Worm (Caenorhabditis elegans): ENCODE measurements around the gene ptrn-1.

The ptrn-1 gene

DNA sequence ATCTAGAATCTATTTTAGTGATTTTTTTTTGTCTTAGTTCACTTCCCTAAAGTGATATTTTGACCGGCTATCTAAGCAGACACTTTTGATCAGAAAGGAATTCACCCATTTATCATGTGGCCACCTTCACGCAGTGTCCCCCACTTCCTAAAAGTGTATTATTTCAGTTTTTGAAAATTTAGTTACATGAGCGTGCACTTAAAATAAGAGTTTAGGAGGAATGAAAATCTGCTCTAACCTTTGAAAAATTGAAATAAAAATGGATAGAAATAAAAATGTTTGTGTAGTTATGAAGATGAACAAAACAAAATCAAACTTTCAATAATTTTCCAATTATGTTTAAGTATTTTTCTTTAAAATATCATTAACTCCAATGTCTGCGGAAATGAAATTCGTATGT, 29.7 kb upstream of the ptrn-1 start:
- TF ChIP-seq Y22D7AL.16 (tag; optimal IDR thresholded peaks at IDR 0.05) (no peak), sox-4 (tag; optimal IDR thresholded peaks at IDR 0.05) (no peak), ceh-9 (tag; optimal IDR thresholded peaks at IDR 0.05) (no peak), ttx-3 (tag; optimal IDR thresholded peaks at IDR 0.05) (no peak), ceh-6 (GFP tag; optimal IDR thresholded peaks at IDR 0.05) (no peak), hlh-30 (tag; optimal IDR thresholded peaks at IDR 0.05; ENCODE audit: insufficient read depth) (no peak), ets-4 (tag; optimal IDR thresholded peaks at IDR 0.05) (no peak), T23F11.4 (GFP tag; optimal IDR thresholded peaks at IDR 0.05) (no peak), tbx-2 (tag; optimal IDR thresholded peaks at IDR 0.05) (no peak), pros-1 (tag; optimal IDR thresholded peaks at IDR 0.05) (no peak), nhr-11 (tag; optimal IDR thresholded peaks at IDR 0.05) (no peak), che-1 (tag; optimal IDR thresholded peaks at IDR 0.05) (no peak), ceh-19 (GFP tag; optimal IDR thresholded peaks at IDR 0.05) (no peak), hlh-15 (tag; optimal IDR thresholded peaks at IDR 0.05) (no peak), unc-55 (GFP tag; optimal IDR thresholded peaks at IDR 0.05) (no peak), unc-3 (GFP tag; conservative IDR thresholded peaks at IDR 0.05) (no peak), unc-3 (tag; optimal IDR thresholded peaks at IDR 0.05) (no peak), pax-1 (tag; optimal IDR thresholded peaks at IDR 0.05) (no peak), F13H6.1 (tag; optimal IDR thresholded peaks at IDR 0.05) (no peak), sox-2 (GFP tag; IDR thresholded peaks at IDR 0.05) (no peak), dmd-4 (tag; optimal IDR thresholded peaks at IDR 0.05; ENCODE audit: borderline replicate concordance) (no peak)

DNA sequence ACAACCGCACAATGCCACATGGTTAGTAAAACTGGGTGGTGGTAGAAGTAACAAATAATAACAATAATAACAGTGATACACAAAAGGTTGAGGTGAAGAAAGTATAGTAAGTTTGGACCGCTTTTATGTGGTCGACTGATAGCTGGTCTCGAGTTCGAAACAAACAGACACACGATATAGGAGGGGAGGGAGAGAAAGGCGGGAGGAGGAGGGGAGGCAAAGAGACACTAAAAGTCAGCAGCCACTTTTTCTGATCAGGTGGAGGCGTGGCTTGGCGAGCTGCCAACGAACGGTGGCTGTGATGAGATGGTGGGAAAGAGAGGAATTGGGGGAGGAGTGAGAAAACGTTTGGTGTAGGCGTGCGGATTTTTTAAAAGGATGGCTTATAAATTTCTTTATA, 28.3 kb upstream of the ptrn-1 start:
- TF ChIP-seq unc-42 (tag; optimal IDR thresholded peaks at IDR 0.05) (no peak), F13H6.1 (tag; optimal IDR thresholded peaks at IDR 0.05) (no peak), gmeb-2 (tag; optimal IDR thresholded peaks at IDR 0.05) (no peak), tbx-7 (tag; optimal IDR thresholded peaks at IDR 0.05) (no peak), fkh-10 (GFP tag; optimal IDR thresholded peaks at IDR 0.05) (no peak)

DNA sequence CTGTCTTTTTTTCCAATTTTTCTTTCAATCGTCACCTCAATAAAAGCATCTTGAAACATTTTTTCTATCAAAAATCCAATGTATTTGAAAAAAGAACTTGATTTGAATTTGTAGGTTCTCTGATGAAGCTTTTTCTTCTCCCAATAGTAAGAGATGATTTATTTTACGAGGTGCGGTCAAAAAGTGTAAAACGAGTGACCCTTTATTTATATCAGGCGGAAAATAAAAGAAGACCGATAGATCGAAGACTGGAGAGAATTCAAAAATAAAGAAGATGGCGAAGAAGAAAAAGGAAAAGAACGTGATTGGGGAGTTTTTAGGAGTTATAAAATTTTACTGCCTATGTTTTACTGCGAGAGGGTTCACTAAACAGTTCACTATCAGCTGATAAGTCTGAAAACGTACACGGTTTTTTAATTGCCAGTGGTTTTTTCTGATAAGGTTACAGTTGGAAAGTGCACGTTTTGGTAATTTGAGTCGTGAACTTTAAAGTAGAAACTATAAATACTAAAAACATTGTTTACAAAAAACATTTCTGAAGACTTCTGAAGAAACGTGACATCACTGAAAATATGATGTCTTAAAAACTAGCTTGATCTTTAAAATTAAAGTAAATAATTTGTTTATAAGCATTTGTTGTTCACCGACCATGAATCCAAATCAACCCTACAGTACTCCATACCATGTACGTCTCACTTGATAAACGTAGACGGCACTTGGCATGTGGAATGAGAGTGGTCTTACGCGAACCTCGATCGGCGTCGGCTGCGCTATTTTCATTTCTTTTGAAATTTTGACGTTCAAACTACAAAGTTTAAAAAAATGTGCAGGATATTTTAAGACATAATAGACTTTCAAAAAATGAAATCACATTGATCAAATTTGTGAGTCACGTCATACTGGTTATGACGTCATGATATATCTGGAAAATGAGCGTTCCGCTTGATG, 26.1 kb upstream of the ptrn-1 start:
- TF ChIP-seq sox-4 (tag; optimal IDR thresholded peaks at IDR 0.05) (no peak), dmd-4 (tag; optimal IDR thresholded peaks at IDR 0.05; ENCODE audit: borderline replicate concordance) (no peak), tbx-7 (tag; optimal IDR thresholded peaks at IDR 0.05) (no peak), sox-2 (GFP tag; IDR thresholded peaks at IDR 0.05) (no peak), ceh-14 (tag; optimal IDR thresholded peaks at IDR 0.05) (no peak), ref-2 (tag; optimal IDR thresholded peaks at IDR 0.05) (no peak), pha-4 (tag; optimal IDR thresholded peaks at IDR 0.05) (no peak), ama-1 (optimal IDR thresholded peaks at IDR 0.05) (no peak), nhr-11 (tag; optimal IDR thresholded peaks at IDR 0.05) (no peak), unc-86 (tag; optimal IDR thresholded peaks at IDR 0.05) (no peak), ceh-24 (tag; optimal IDR thresholded peaks at IDR 0.05) (no peak), F13H6.1 (tag; optimal IDR thresholded peaks at IDR 0.05) (no peak), elt-4 (tag; optimal IDR thresholded peaks at IDR 0.05) (no peak), sdc-2 (tag; optimal IDR thresholded peaks at IDR 0.05) (no peak)

DNA sequence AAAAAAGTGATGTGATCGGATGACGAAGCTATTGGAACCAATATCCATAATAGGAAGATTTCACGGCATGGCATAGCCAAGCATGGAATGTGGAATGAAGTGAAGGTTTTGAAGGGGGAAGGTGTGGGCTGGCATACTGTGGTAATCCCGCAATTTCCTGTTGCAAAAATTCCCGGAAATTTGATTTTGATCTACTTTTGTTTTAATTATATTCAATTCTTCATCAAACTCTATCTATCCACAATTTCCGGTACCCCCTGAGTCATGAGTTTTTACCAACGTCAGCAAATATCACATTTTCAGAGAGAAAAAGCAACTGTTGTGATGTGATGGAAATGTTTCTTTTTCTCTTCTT, 25.4 kb upstream of the ptrn-1 start, which contains the start of gene gcy-11:
Gene gcy-11 (minus strand): TSS at position 101 of the 355 bp plus-strand sequence.
- TF ChIP-seq unc-3 (GFP tag; conservative IDR thresholded peaks at IDR 0.05): no peak
- no peak for TF ChIP-seq unc-3 (tag; optimal IDR thresholded peaks at IDR 0.05)
- no peak for TF ChIP-seq pat-9 (tag; optimal IDR thresholded peaks at IDR 0.05)
- no peak for TF ChIP-seq elt-2 (tag; optimal IDR thresholded peaks at IDR 0.05)
- no peak for TF ChIP-seq pha-4 (tag; optimal IDR thresholded peaks at IDR 0.05)
- no peak for TF ChIP-seq T23F11.4 (GFP tag; optimal IDR thresholded peaks at IDR 0.05)
- no peak for TF ChIP-seq eyg-1 (tag; optimal IDR thresholded peaks at IDR 0.05)
- no peak for TF ChIP-seq ceh-30 (tag; optimal IDR thresholded peaks at IDR 0.05)
- TF ChIP-seq hlh-15 (tag; optimal IDR thresholded peaks at IDR 0.05): no peak
- TF ChIP-seq sox-2 (GFP tag; IDR thresholded peaks at IDR 0.05): no peak
- TF ChIP-seq ama-1 (optimal IDR thresholded peaks at IDR 0.05): no peak
- TF ChIP-seq pha-2 (tag; optimal IDR thresholded peaks at IDR 0.05): no peak
- no peak for TF ChIP-seq ceh-14 (tag; optimal IDR thresholded peaks at IDR 0.05)
- TF ChIP-seq npax-4 (tag; optimal IDR thresholded peaks at IDR 0.05): no peak
- no peak for TF ChIP-seq C08G9.2 (tag; optimal IDR thresholded peaks at IDR 0.05)
- TF ChIP-seq hlh-30 (tag; optimal IDR thresholded peaks at IDR 0.05; ENCODE audit: insufficient read depth): no peak

Measured in whole organism, late embryonic.